Fruit fly (Drosophila melanogaster) whole organism, embryonic: ENCODE results near the gene CG42525.

ENCODE experiments used
- Abd-B ChIP-seq: fragments of 200-800 bp; sonication (Bioruptor generic); optimal IDR thresholded peaks from 2 replicates; lab custom pipeline; 2018; ENCODE audit warnings: missing biosample characterization, mild to moderate bottlenecking, missing genetic modification characterization, moderate library complexity
- BEAF-32 ChIP-seq: fragments of 200-800 bp; sonication (Bioruptor generic); optimal IDR thresholded peaks from 3 replicates; lab custom pipeline; 2017; ENCODE audit warnings: missing biosample characterization, missing genetic modification characterization, mild to moderate bottlenecking, moderate library complexity, missing genetic modification reagents
- BtbVII ChIP-seq: fragments of 200-800 bp; sonication (Bioruptor generic); optimal IDR thresholded peaks from 3 replicates; lab custom pipeline; 2017; ENCODE audit warnings: missing biosample characterization, mild to moderate bottlenecking, missing genetic modification characterization
- CG10147 ChIP-seq: fragments of 200-800 bp; sonication (Bioruptor generic); optimal IDR thresholded peaks from 2 replicates; lab custom pipeline; 2019; ENCODE audit warnings: missing biosample characterization, mild to moderate bottlenecking, missing genetic modification characterization, moderate library complexity
- CG10274 ChIP-seq: fragments of 200-800 bp; sonication (Bioruptor generic); optimal IDR thresholded peaks from 3 replicates; lab custom pipeline; 2017; ENCODE audit warnings: missing biosample characterization, mild to moderate bottlenecking, missing genetic modification characterization
- CG10366 ChIP-seq: fragments of 200-800 bp; sonication (Bioruptor generic); IDR thresholded peaks from 2 replicates; pipeline ENCODE4 v1.3.6; 2022; ENCODE audit warnings: missing biosample characterization, missing genetic modification characterization
- CG10462 ChIP-seq: fragments of 200-800 bp; sonication (Bioruptor generic); optimal IDR thresholded peaks from 2 replicates; lab custom pipeline; 2016; ENCODE audit warnings: missing biosample characterization, missing genetic modification characterization
- CG10565 ChIP-seq: fragments of 200-800 bp; sonication (Bioruptor generic); optimal IDR thresholded peaks from 3 replicates; lab custom pipeline; 2016; ENCODE audit warnings: missing biosample characterization, mild to moderate bottlenecking, missing genetic modification characterization
- CG11560 ChIP-seq: fragments of 200-800 bp; sonication (Bioruptor generic); IDR thresholded peaks from 3 replicates; pipeline ENCODE4 v1.3.6; 2022; ENCODE audit warnings: missing biosample characterization, missing genetic modification characterization
- CG12744 ChIP-seq: fragments of 200-800 bp; sonication (Bioruptor generic); optimal IDR thresholded peaks from 2 replicates; lab custom pipeline; 2016; ENCODE audit warnings: missing biosample characterization, missing genetic modification characterization
- CG13775 ChIP-seq: fragments of 200-800 bp; sonication (Bioruptor generic); optimal IDR thresholded peaks from 3 replicates; lab custom pipeline; 2017; ENCODE audit warnings: missing biosample characterization, mild to moderate bottlenecking, missing genetic modification characterization
- CG14710 ChIP-seq: fragments of 200-800 bp; sonication (Bioruptor generic); optimal IDR thresholded peaks from 3 replicates; lab custom pipeline; 2019; ENCODE audit warnings: missing biosample characterization, mild to moderate bottlenecking, missing genetic modification characterization, moderate library complexity
- CG14860 ChIP-seq: fragments of 200-800 bp; sonication (Bioruptor generic); IDR thresholded peaks from 3 replicates; pipeline ENCODE4 v1.3.6; 2022; ENCODE audit warnings: missing biosample characterization, missing genetic modification characterization; ENCODE audit not compliant: partially characterized antibody
- CG15514 ChIP-seq: fragments of 200-800 bp; sonication (Bioruptor generic); optimal IDR thresholded peaks from 3 replicates; lab custom pipeline; 2017; ENCODE audit warnings: missing biosample characterization, missing genetic modification characterization, mild to moderate bottlenecking, moderate library complexity, missing genetic modification reagents
- CG15696 ChIP-seq: fragments of 200-800 bp; sonication (Bioruptor generic); optimal IDR thresholded peaks from 2 replicates; lab custom pipeline; 2019; ENCODE audit warnings: missing biosample characterization, mild to moderate bottlenecking, missing genetic modification characterization, moderate library complexity
- CG16779 ChIP-seq: fragments of 200-800 bp; sonication (Bioruptor generic); IDR thresholded peaks from 2 replicates; pipeline ENCODE4 v1.3.6; 2022; ENCODE audit warnings: missing biosample characterization, missing genetic modification characterization
- CG17802 ChIP-seq: fragments of 200-800 bp; sonication (Bioruptor generic); optimal IDR thresholded peaks from 2 replicates; lab custom pipeline; 2018; ENCODE audit warnings: missing biosample characterization, mild to moderate bottlenecking, missing genetic modification characterization, moderate library complexity
- CG1792 ChIP-seq: fragments of 200-800 bp; sonication (Bioruptor generic); optimal IDR thresholded peaks from 2 replicates; lab custom pipeline; 2016; ENCODE audit warnings: missing biosample characterization, missing genetic modification characterization
- CG2129 ChIP-seq: fragments of 200-800 bp; sonication (Bioruptor generic); IDR thresholded peaks from 2 replicates; pipeline ENCODE4 v1.3.6; 2022; ENCODE audit warnings: missing biosample characterization, missing genetic modification characterization; ENCODE audit not compliant: partially characterized antibody
- CG2202 ChIP-seq: fragments of 200-800 bp; sonication (Bioruptor generic); optimal IDR thresholded peaks from 2 replicates; lab custom pipeline; 2018; ENCODE audit warnings: missing biosample characterization, mild to moderate bottlenecking, missing genetic modification characterization
- CG30020 ChIP-seq: fragments of 200-800 bp; optimal IDR thresholded peaks from 2 replicates; lab custom pipeline; 2019; ENCODE audit warnings: missing biosample characterization, mild to moderate bottlenecking, missing genetic modification characterization, moderate library complexity
- CG32532 ChIP-seq: fragments of 200-800 bp; sonication (Bioruptor generic); IDR thresholded peaks from 2 replicates; pipeline ENCODE4 v1.3.6; 2022; ENCODE audit warnings: missing biosample characterization, missing genetic modification characterization
- CG43689 ChIP-seq: fragments of 200-800 bp; sonication (Bioruptor generic); IDR thresholded peaks from 2 replicates; pipeline ENCODE4 v1.3.6; 2022; ENCODE audit warnings: missing biosample characterization, missing genetic modification characterization
- CG6654 ChIP-seq: fragments of 200-800 bp; sonication (Bioruptor generic); optimal IDR thresholded peaks from 2 replicates; lab custom pipeline; 2017; ENCODE audit warnings: missing biosample characterization, mild to moderate bottlenecking, missing genetic modification characterization
- CG7839 ChIP-seq: fragments of 200-800 bp; sonication (Bioruptor generic); optimal IDR thresholded peaks from 3 replicates; lab custom pipeline; 2018; ENCODE audit warnings: missing biosample characterization, mild to moderate bottlenecking, missing genetic modification characterization, moderate library complexity
- CG8388 ChIP-seq: fragments of 200-800 bp; sonication (Bioruptor generic); optimal IDR thresholded peaks from 2 replicates; lab custom pipeline; 2019; ENCODE audit warnings: missing biosample characterization, mild to moderate bottlenecking, missing genetic modification characterization, moderate library complexity
- CG8765 ChIP-seq: fragments of 200-800 bp; sonication (Bioruptor generic); IDR thresholded peaks from 2 replicates; pipeline ENCODE4 v1.3.6; 2022; ENCODE audit warnings: missing biosample characterization, missing genetic modification characterization
- CG9797 ChIP-seq: fragments of 200-800 bp; sonication (Bioruptor generic); optimal IDR thresholded peaks from 3 replicates; lab custom pipeline; 2018; ENCODE audit warnings: missing biosample characterization, mild to moderate bottlenecking, missing genetic modification characterization
- CoRest ChIP-seq: fragments of 200-800 bp; sonication (Bioruptor generic); optimal IDR thresholded peaks from 3 replicates; lab custom pipeline; 2018; ENCODE audit warnings: missing biosample characterization, mild to moderate bottlenecking, missing genetic modification characterization, moderate library complexity
- CrebB ChIP-seq: fragments of 200-800 bp; sonication (Bioruptor generic); optimal IDR thresholded peaks from 3 replicates; lab custom pipeline; 2018; ENCODE audit warnings: missing biosample characterization, mild to moderate bottlenecking, missing genetic modification characterization
- Ets97D ChIP-seq: fragments of 200-800 bp; sonication (Bioruptor generic); optimal IDR thresholded peaks from 3 replicates; lab custom pipeline; 2016; ENCODE audit warnings: missing biosample characterization, missing genetic modification characterization
- GATAe ChIP-seq: fragments of 200-800 bp; sonication (Bioruptor generic); conservative IDR thresholded peaks from 2 replicates; pipeline ENCODE4 v1.3.6; 2022; ENCODE audit warnings: missing biosample characterization, missing genetic modification characterization
- HHEX ChIP-seq: fragments of 200-800 bp; sonication (Bioruptor generic); optimal IDR thresholded peaks from 3 replicates; lab custom pipeline; 2017; ENCODE audit warnings: missing biosample characterization, mild to moderate bottlenecking, missing genetic modification characterization, missing genetic modification reagents
- HLH3B ChIP-seq: fragments of 200-800 bp; sonication (Bioruptor generic); IDR thresholded peaks from 2 replicates; pipeline ENCODE4 v1.3.6; 2022; ENCODE audit warnings: missing biosample characterization, missing genetic modification characterization
- HmgZ ChIP-seq: fragments of 200-800 bp; sonication (Bioruptor generic); optimal IDR thresholded peaks from 2 replicates; lab custom pipeline; 2018; ENCODE audit warnings: missing biosample characterization, mild to moderate bottlenecking, missing genetic modification characterization
- Lhr ChIP-seq: fragments of 200-800 bp; sonication (Bioruptor generic); optimal IDR thresholded peaks from 3 replicates; lab custom pipeline; 2017; ENCODE audit warnings: mild to moderate bottlenecking, missing biosample characterization, missing genetic modification reagents, missing genetic modification characterization
- Mad ChIP-seq: fragments of 200-800 bp; sonication (Bioruptor generic); optimal IDR thresholded peaks from 2 replicates; lab custom pipeline; 2016; ENCODE audit warnings: missing biosample characterization, missing genetic modification characterization
- TFAM ChIP-seq: fragments of 200-800 bp; sonication (Bioruptor generic); optimal IDR thresholded peaks from 2 replicates; lab custom pipeline; 2017; ENCODE audit warnings: missing biosample characterization, missing genetic modification characterization, inconsistent platforms
- ac ChIP-seq: fragments of 200-800 bp; sonication (Bioruptor generic); optimal IDR thresholded peaks from 3 replicates; lab custom pipeline; 2017; ENCODE audit warnings: missing biosample characterization, mild to moderate bottlenecking, missing genetic modification characterization
- esg ChIP-seq: fragments of 200-800 bp; sonication (Bioruptor generic); conservative IDR thresholded peaks from 2 replicates; pipeline ENCODE4 v1.3.6; 2022; ENCODE audit warnings: missing biosample characterization, missing genetic modification characterization
- gsb ChIP-seq: fragments of 200-800 bp; sonication (Bioruptor generic); IDR thresholded peaks from 2 replicates; pipeline ENCODE4 v1.3.6; 2022; ENCODE audit warnings: missing biosample characterization, missing genetic modification characterization
- gt ChIP-seq: fragments of 200-800 bp; sonication (Bioruptor generic); IDR thresholded peaks from 2 replicates; pipeline ENCODE4 v1.3.6; 2022; ENCODE audit warnings: missing biosample characterization, missing genetic modification characterization
- kni ChIP-seq: fragments of 200-800 bp; sonication (Bioruptor generic); optimal IDR thresholded peaks from 3 replicates; lab custom pipeline; 2017; ENCODE audit warnings: mild to moderate bottlenecking, missing biosample characterization, missing genetic modification reagents, missing genetic modification characterization
- lilli ChIP-seq: fragments of 200-800 bp; sonication (Bioruptor generic); optimal IDR thresholded peaks from 3 replicates; lab custom pipeline; 2016; ENCODE audit warnings: missing biosample characterization, missing genetic modification characterization
- pfk ChIP-seq: fragments of 200-800 bp; sonication (Bioruptor generic); optimal IDR thresholded peaks from 2 replicates; lab custom pipeline; 2018; ENCODE audit warnings: missing biosample characterization, mild to moderate bottlenecking, missing genetic modification characterization, moderate library complexity
- sens-2 ChIP-seq: fragments of 200-800 bp; sonication (Bioruptor generic); IDR thresholded peaks from 2 replicates; pipeline ENCODE4 v1.3.6; 2022; ENCODE audit warnings: missing biosample characterization, missing genetic modification characterization
- seq ChIP-seq: fragments of 200-800 bp; sonication (Bioruptor generic); IDR thresholded peaks from 2 replicates; pipeline ENCODE4 v1.3.6; 2022; ENCODE audit warnings: missing biosample characterization, missing genetic modification characterization
- tin ChIP-seq: fragments of 200-800 bp; sonication (Bioruptor generic); optimal IDR thresholded peaks from 3 replicates; lab custom pipeline; 2016; ENCODE audit warnings: missing biosample characterization, missing genetic modification characterization
- tio ChIP-seq: fragments of 200-800 bp; sonication (Bioruptor generic); optimal IDR thresholded peaks from 2 replicates; lab custom pipeline; 2017; ENCODE audit warnings: missing biosample characterization, missing genetic modification characterization, inconsistent platforms
- wek ChIP-seq: fragments of 200-800 bp; sonication (Bioruptor generic); optimal IDR thresholded peaks from 3 replicates; lab custom pipeline; 2018; ENCODE audit warnings: missing biosample characterization, mild to moderate bottlenecking, missing genetic modification characterization, moderate library complexity

CG42525 gene

DNA sequence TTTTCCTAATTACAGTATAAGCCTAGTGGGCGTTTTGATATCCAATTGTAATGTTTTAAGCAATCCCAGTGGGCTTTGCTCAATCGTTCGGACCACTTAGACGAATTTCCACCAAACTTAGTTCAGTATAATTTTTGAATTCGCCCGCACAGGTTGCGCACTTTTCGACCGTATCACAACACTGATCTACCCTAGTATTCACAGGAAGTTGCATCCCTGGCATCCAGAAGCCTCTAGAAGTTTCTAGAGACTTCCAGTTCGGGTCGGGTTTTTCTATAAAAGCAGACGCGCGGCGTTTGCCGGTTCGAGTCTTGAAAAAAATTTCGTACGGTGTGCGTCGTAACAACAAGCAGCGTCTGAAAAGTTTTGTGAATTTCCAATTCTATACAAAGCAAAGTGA is 3.4 kb upstream of the CG42525 start, which contains the start of gene Hsp83 (continued):
- TF ChIP-seq CG10462 (GFP tag; lab: Kevin White, UChicago) (peak; percentile 80), esg (GFP tag; lab: Robert Waterston, UW) (peak; percentile 63), CG32532 (peak; percentile 95), GATAe (GFP tag; lab: Robert Waterston, UW) (no peak; the same call in 1 of the 2 replicates), CG1792 (GFP tag; lab: Kevin White, UChicago) (peak; percentile 87), CG13775 (GFP tag; lab: Kevin White, UChicago) (peak; percentile 95), CG15514 (GFP tag; lab: Kevin White, UChicago) (no peak), TFAM (GFP tag; lab: Kevin White, UChicago) (peak; percentile 89), sens-2 (GFP tag; lab: Robert Waterston, UW) (peak; percentile 97), CG10565 (GFP tag; lab: Kevin White, UChicago) (peak; percentile 60), ac (GFP tag; lab: Kevin White, UChicago) (peak; percentile 93), HHEX (peak; percentile 99), CG12744 (GFP tag; lab: Kevin White, UChicago) (peak; percentile 94), CG6654 (GFP tag; lab: Kevin White, UChicago) (peak; percentile 84), pfk (GFP tag; lab: Kevin White, UChicago) (peak; percentile 92), gt (GFP tag; lab: Robert Waterston, UW) (peak; percentile 58; the same call in 1 of the 2 replicates), BtbVII (GFP tag; lab: Kevin White, UChicago) (peak; percentile 99), CG9797 (peak; percentile 76), Ets97D (GFP tag; lab: Kevin White, UChicago) (peak; percentile 100), Mad (peak; percentile 95), CrebB (peak; percentile 99), CG10366 (GFP tag; lab: Robert Waterston, UW) (peak; percentile 85), CoRest (tag; lab: Kevin White, UChicago) (peak; percentile 61), lilli (GFP tag; lab: Kevin White, UChicago) (peak; percentile 88), Abd-B (GFP tag; lab: Kevin White, UChicago) (no peak), CG14710 (tag; lab: Kevin White, UChicago) (peak; percentile 83), CG2129 (no peak), CG10274 (GFP tag; lab: Kevin White, UChicago) (peak; percentile 93), CG8765 (GFP tag; lab: Robert Waterston, UW) (no peak), gsb (GFP tag; lab: Robert Waterston, UW) (peak; percentile 83), seq (GFP tag; lab: Robert Waterston, UW) (peak; percentile 92), Lhr (GFP tag; lab: Kevin White, UChicago) (peak; percentile 91), HLH3B (GFP tag; lab: Robert Waterston, UW) (peak; percentile 90), CG8388 (peak; percentile 89), CG11560 (tag; lab: Robert Waterston, UW) (no peak; the same call in 2 of the 3 replicates), BEAF-32 (GFP tag; lab: Kevin White, UChicago) (no peak), CG16779 (GFP tag; lab: Robert Waterston, UW) (peak; percentile 96), wek (GFP tag; lab: Kevin White, UChicago) (peak; percentile 97), CG30020 (tag; lab: Kevin White, UChicago) (peak; percentile 48), CG43689 (GFP tag; lab: Robert Waterston, UW) (peak; percentile 80), HmgZ (tag; lab: Kevin White, UChicago) (peak; percentile 97), CG15696 (peak; percentile 36), CG17802 (tag; lab: Kevin White, UChicago) (peak; percentile 86), tin (peak; percentile 88), CG10147 (GFP tag; lab: Kevin White, UChicago) (peak; percentile 88), tio (GFP tag; lab: Kevin White, UChicago) (peak; percentile 75), CG14860 (GFP tag; lab: Robert Waterston, UW) (no peak), CG2202 (tag; lab: Kevin White, UChicago) (peak; percentile 94), CG7839 (tag; lab: Kevin White, UChicago) (peak; percentile 91), kni (GFP tag; lab: Kevin White, UChicago) (peak; percentile 99)
